Worm (Caenorhabditis elegans) whole organism, young adult: ENCODE measurements around the gene frpr-19.

Experiments used
- C06A6.2 ChIP-seq: fragments of 200-800 bp; sonication (Bioruptor generic); conservative IDR thresholded peaks from 2 replicates; pipeline ENCODE4 v1.3.6; 2022; ENCODE audit warnings: missing genetic modification characterization, missing compliant biosample characterization
- D2030.7 ChIP-seq: fragments of 200-800 bp; sonication (Bioruptor generic); IDR thresholded peaks from 2 replicates; pipeline ENCODE4 v1.3.6; 2022; ENCODE audit warnings: missing genetic modification reagents, missing genetic modification characterization, missing compliant biosample characterization
- F10E7.11 ChIP-seq: sonication (generic microtip); optimal IDR thresholded peaks from 2 replicates; lab custom pipeline; 2017; ENCODE audit warnings: mild to moderate bottlenecking, missing genetic modification characterization, moderate library complexity, missing compliant biosample characterization
- F37B4.10 ChIP-seq: fragments of 200-800 bp; sonication (Bioruptor generic); IDR thresholded peaks from 2 replicates; pipeline ENCODE4 v1.3.6; 2022; ENCODE audit warnings: missing genetic modification characterization, missing compliant biosample characterization
- F52B5.7 ChIP-seq: sonication (generic microtip); optimal IDR thresholded peaks from 2 replicates; lab custom pipeline; 2016; ENCODE audit warnings: mild to moderate bottlenecking, missing genetic modification characterization, missing compliant biosample characterization
- K12H6.12 ChIP-seq: fragments of 200-800 bp; sonication (Bioruptor generic); optimal IDR thresholded peaks from 2 replicates; lab custom pipeline; 2018; ENCODE audit warnings: mild to moderate bottlenecking, missing genetic modification characterization, missing compliant biosample characterization
- T07F8.4 ChIP-seq: sonication (generic microtip); optimal IDR thresholded peaks from 2 replicates; lab custom pipeline; 2016; ENCODE audit warnings: mild to moderate bottlenecking, missing genetic modification characterization, moderate library complexity, missing compliant biosample characterization
- Y56A3A.18 ChIP-seq: fragments of 200-800 bp; sonication (Bioruptor generic); IDR thresholded peaks from 2 replicates; pipeline ENCODE4 v1.3.6; 2022; ENCODE audit warnings: missing genetic modification reagents, missing genetic modification characterization, missing compliant biosample characterization
- aptf-2 ChIP-seq: fragments of 200-800 bp; sonication (Bioruptor generic); conservative IDR thresholded peaks from 2 replicates; pipeline ENCODE4 v1.3.6; 2022; ENCODE audit warnings: missing genetic modification reagents, missing genetic modification characterization, missing compliant biosample characterization
- aptf-3 ChIP-seq: fragments of 200-800 bp; sonication (Bioruptor generic); IDR thresholded peaks from 2 replicates; pipeline ENCODE4 v1.3.6; 2022; ENCODE audit warnings: missing genetic modification characterization, missing compliant biosample characterization
- atf-7 ChIP-seq: sonication (generic microtip); optimal IDR thresholded peaks from 2 replicates; lab custom pipeline; 2017; ENCODE audit warnings: mild to moderate bottlenecking, missing genetic modification characterization, missing compliant biosample characterization
- bed-1 ChIP-seq: fragments of 200-800 bp; sonication (Bioruptor generic); IDR thresholded peaks from 2 replicates; pipeline ENCODE4 v1.3.6; 2022; ENCODE audit warnings: missing genetic modification reagents, missing genetic modification characterization, missing compliant biosample characterization
- ceh-79 ChIP-seq: sonication (generic microtip); optimal IDR thresholded peaks from 2 replicates; lab custom pipeline; 2017; ENCODE audit warnings: mild to moderate bottlenecking, missing genetic modification characterization, missing compliant biosample characterization
- chd-7 ChIP-seq: sonication (generic microtip); optimal IDR thresholded peaks from 2 replicates; lab custom pipeline; 2016; ENCODE audit warnings: mild to moderate bottlenecking, missing genetic modification characterization, moderate library complexity, missing compliant biosample characterization
- dpl-1 ChIP-seq: fragments of 150-350 bp; optimal IDR thresholded peaks from 2 replicates; lab custom pipeline; 2014; ENCODE audit warnings: missing biosample characterization, missing genetic modification reagents, missing genetic modification characterization
- egl-44 ChIP-seq: fragments of 200-800 bp; sonication (Bioruptor generic); IDR thresholded peaks from 2 replicates; pipeline ENCODE4 v1.3.6; 2022; ENCODE audit warnings: missing genetic modification reagents, missing genetic modification characterization, missing compliant biosample characterization
- egrh-3 ChIP-seq: fragments of 200-800 bp; sonication (Bioruptor generic); IDR thresholded peaks from 2 replicates; pipeline ENCODE4 v1.3.6; 2022; ENCODE audit warnings: missing genetic modification reagents, missing genetic modification characterization, missing compliant biosample characterization
- fkh-3 ChIP-seq: sonication (generic microtip); optimal IDR thresholded peaks from 2 replicates; lab custom pipeline; 2016; ENCODE audit warnings: mild to moderate bottlenecking, missing genetic modification characterization, missing compliant biosample characterization
- him-1 ChIP-seq: sonication (generic microtip); optimal IDR thresholded peaks from 2 replicates; lab custom pipeline; 2016; ENCODE audit warnings: missing genotype, missing genetic modification reagents, missing genetic modification characterization, missing compliant biosample characterization
- hlh-26 ChIP-seq: fragments of 200-800 bp; sonication (Bioruptor generic); conservative IDR thresholded peaks from 2 replicates; pipeline ENCODE4 v1.3.6; 2022; ENCODE audit warnings: missing genetic modification reagents, missing genetic modification characterization, missing compliant biosample characterization
- hmg-20 ChIP-seq: fragments of 200-800 bp; sonication (Bioruptor generic); IDR thresholded peaks from 2 replicates; pipeline ENCODE4 v1.3.6; 2022; ENCODE audit warnings: missing genetic modification reagents, missing genetic modification characterization, missing compliant biosample characterization
- hrde-1 ChIP-seq: sonication (generic microtip); optimal IDR thresholded peaks from 2 replicates; lab custom pipeline; 2016; ENCODE audit warnings: missing genetic modification characterization, mild to moderate bottlenecking, missing compliant biosample characterization, moderate library complexity, missing genotype, missing genetic modification reagents, borderline replicate concordance
- hsf-1 ChIP-seq: fragments of 200-800 bp; sonication (Bioruptor generic); IDR thresholded peaks from 2 replicates; pipeline ENCODE4 v1.3.6; 2022; ENCODE audit warnings: missing genetic modification reagents, missing genetic modification characterization, missing compliant biosample characterization
- lin-26 ChIP-seq: fragments of 200-800 bp; sonication (Bioruptor generic); IDR thresholded peaks from 2 replicates; pipeline ENCODE4 v1.3.6; 2022; ENCODE audit warnings: missing genetic modification reagents, missing genetic modification characterization, missing compliant biosample characterization
- lsy-27 ChIP-seq: sonication (generic microtip); optimal IDR thresholded peaks from 2 replicates; lab custom pipeline; 2017; ENCODE audit warnings: missing genetic modification characterization, mild to moderate bottlenecking, missing compliant biosample characterization, antibody characterized with exemption, missing genotype, borderline replicate concordance; ENCODE audit not compliant: insufficient read depth
- mcd-1 ChIP-seq: fragments of 200-800 bp; sonication (Bioruptor generic); IDR thresholded peaks from 2 replicates; pipeline ENCODE4 v1.3.6; 2022; ENCODE audit warnings: missing genetic modification reagents, missing genetic modification characterization, missing compliant biosample characterization
- nfya-1 ChIP-seq: sonication (generic microtip); optimal IDR thresholded peaks from 2 replicates; lab custom pipeline; 2017; ENCODE audit warnings: antibody characterized with exemption, missing compliant biosample characterization, missing genetic modification characterization, borderline replicate concordance; ENCODE audit not compliant: insufficient read depth
- nhr-120 ChIP-seq: fragments of 200-800 bp; sonication (Bioruptor generic); IDR thresholded peaks from 2 replicates; pipeline ENCODE4 v1.3.6; 2022; ENCODE audit warnings: missing genetic modification characterization, missing compliant biosample characterization
- nhr-179 ChIP-seq: sonication (generic microtip); optimal IDR thresholded peaks from 2 replicates; lab custom pipeline; 2016; ENCODE audit warnings: mild to moderate bottlenecking, missing genetic modification characterization, missing compliant biosample characterization
- nhr-27 ChIP-seq: fragments of 200-800 bp; sonication (Bioruptor generic); optimal IDR thresholded peaks from 2 replicates; lab custom pipeline; 2018; ENCODE audit warnings: mild to moderate bottlenecking, missing genetic modification characterization, moderate library complexity, missing compliant biosample characterization
- nhr-80 ChIP-seq: sonication (generic microtip); optimal IDR thresholded peaks from 2 replicates; lab custom pipeline; 2016; ENCODE audit warnings: missing genetic modification characterization, missing compliant biosample characterization
- pbrm-1 ChIP-seq: fragments of 200-800 bp; sonication (Bioruptor generic); IDR thresholded peaks from 2 replicates; pipeline ENCODE4 v1.3.6; 2022; ENCODE audit warnings: missing genetic modification reagents, missing genetic modification characterization, missing compliant biosample characterization
- repo-1 ChIP-seq: sonication (generic microtip); optimal IDR thresholded peaks from 2 replicates; lab custom pipeline; 2017; ENCODE audit warnings: mild to moderate bottlenecking, missing genetic modification characterization, missing compliant biosample characterization
- snpc-3.4 ChIP-seq: sonication (generic microtip); optimal IDR thresholded peaks from 2 replicates; lab custom pipeline; 2017; ENCODE audit warnings: missing genetic modification characterization, mild to moderate bottlenecking, missing compliant biosample characterization, antibody characterized with exemption, moderate library complexity, missing genotype, missing genetic modification reagents
- sptf-2 ChIP-seq: fragments of 200-800 bp; sonication (Bioruptor generic); optimal IDR thresholded peaks from 2 replicates; lab custom pipeline; 2018; ENCODE audit warnings: mild to moderate bottlenecking, missing genetic modification characterization, missing compliant biosample characterization
- tlf-1 ChIP-seq: fragments of 200-800 bp; sonication (Bioruptor generic); optimal IDR thresholded peaks from 2 replicates; lab custom pipeline; 2018; ENCODE audit warnings: mild to moderate bottlenecking, missing genetic modification characterization, missing compliant biosample characterization
- zfh-2 ChIP-seq: fragments of 200-800 bp; sonication (Bioruptor generic); conservative IDR thresholded peaks from 2 replicates; pipeline ENCODE4 v1.3.6; 2022; ENCODE audit warnings: missing genetic modification reagents, missing genetic modification characterization, missing compliant biosample characterization

Gene frpr-19

DNA sequence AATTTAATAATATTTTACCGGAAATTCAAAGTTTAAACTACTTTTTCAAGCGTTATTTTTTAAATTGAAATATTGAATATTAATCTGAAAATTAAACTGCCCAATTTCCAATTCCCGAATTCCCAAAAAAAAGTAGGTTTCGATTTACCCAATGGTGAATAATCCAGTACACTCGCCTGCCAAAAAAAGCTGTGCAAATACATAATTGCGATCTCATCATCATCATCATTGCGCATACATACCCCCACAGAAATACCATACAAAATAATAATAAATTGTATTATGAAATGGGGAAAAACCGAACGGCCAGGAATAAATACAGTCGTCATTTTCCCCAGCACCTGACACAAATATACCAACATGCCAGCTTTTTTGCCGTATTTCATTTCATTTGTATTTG is 9.6 kb downstream of the frpr-19 start, which contains the start of gene Y41D4A.1:
Gene Y41D4A.1 (plus strand): TSS at position 301 of the 400 bp plus-strand sequence.
- TF ChIP-seq Y56A3A.18 (GFP tag; lab: Robert Waterston, UW) (no peak), nhr-120 (GFP tag; lab: Robert Waterston, UW) (no peak), F10E7.11 (tag; lab: Kevin White, UChicago) (no peak), hrde-1 (tag; lab: Kevin White, UChicago) (no peak), lsy-27 (tag; lab: Kevin White, UChicago) (no peak), aptf-2 (GFP tag; lab: Robert Waterston, UW) (no peak), atf-7 (tag; lab: Kevin White, UChicago) (no peak), F52B5.7 (tag; lab: Kevin White, UChicago) (no peak)

DNA sequence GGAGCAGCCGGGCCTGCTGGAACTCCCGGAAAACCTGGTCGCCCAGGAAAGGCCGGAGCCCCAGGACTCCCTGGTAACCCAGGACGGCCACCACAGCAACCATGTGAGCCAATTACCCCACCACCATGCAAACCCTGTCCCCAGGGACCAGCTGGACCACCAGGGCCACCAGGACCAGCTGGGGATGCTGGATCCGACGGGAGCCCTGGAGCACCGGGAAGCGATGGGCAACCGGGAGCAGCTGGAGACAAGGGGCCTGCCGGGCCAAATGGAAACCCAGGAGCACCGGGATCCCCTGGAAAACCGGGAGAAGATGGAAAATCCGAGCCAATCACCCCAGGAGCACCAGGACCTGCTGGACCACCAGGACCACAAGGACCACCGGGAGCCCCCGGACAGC is 12.4 kb downstream of the frpr-19 start:
- TF ChIP-seq nhr-120 (GFP tag; lab: Robert Waterston, UW) (no peak), snpc-3.4 (no peak), D2030.7 (GFP tag; lab: Robert Waterston, UW) (no peak), aptf-3 (GFP tag; lab: Robert Waterston, UW) (0 out of 2 replicates have a peak, but pooled peaks have one; percentile 57), egrh-3 (GFP tag; lab: Robert Waterston, UW) (peak; percentile 96), lin-26 (GFP tag; lab: Robert Waterston, UW) (0 out of 2 replicates have a peak, but pooled peaks have one; percentile 20), hlh-26 (GFP tag; lab: Robert Waterston, UW) (0 out of 2 replicates have a peak, but pooled peaks have one; percentile 23), mcd-1 (GFP tag; lab: Robert Waterston, UW) (peak; percentile 29; the same call in 1 of the 2 replicates), hsf-1 (GFP tag; lab: Robert Waterston, UW) (no peak), zfh-2 (peak; percentile 96), pbrm-1 (GFP tag; lab: Robert Waterston, UW) (no peak), aptf-2 (GFP tag; lab: Robert Waterston, UW) (no peak), fkh-3 (tag; lab: Kevin White, UChicago) (peak; percentile 15), sptf-2 (GFP tag; lab: Kevin White, UChicago) (peak; percentile 29)

DNA sequence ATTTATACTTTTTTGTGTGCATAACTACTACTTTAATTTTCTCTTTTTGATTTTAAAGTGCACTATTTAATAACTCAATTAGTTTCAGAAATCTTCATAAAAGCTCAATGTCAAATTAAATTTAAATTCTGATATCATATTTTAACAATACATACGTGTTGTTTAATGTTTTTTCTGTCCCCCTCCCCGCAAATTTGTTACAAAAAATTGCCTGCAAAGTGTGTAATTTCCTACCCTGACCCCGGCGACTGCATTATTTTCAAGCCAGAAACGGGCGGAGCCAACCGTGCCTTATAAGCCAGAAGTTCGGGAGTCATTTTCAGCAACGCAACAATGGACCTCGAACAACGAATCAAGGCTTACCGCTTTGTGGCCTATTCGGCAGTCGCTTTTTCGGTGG is 13.2 kb downstream of the frpr-19 start, which contains the start of gene col-108:
Gene col-108 (plus strand): TSS at position 301 of the 400 bp plus-strand sequence.
- TF ChIP-seq ceh-79 = no peak
- TF ChIP-seq T07F8.4 = no peak
- TF ChIP-seq lin-26 (GFP tag; lab: Robert Waterston, UW) = no peak
- TF ChIP-seq tlf-1 (GFP tag; lab: Kevin White, UChicago) = no peak
- TF ChIP-seq nhr-27 = no peak
- TF ChIP-seq him-1 (tag; lab: Kevin White, UChicago) = no peak
- TF ChIP-seq nhr-80 (tag; lab: Kevin White, UChicago) = no peak
- no peak for TF ChIP-seq F10E7.11 (tag; lab: Kevin White, UChicago)
- TF ChIP-seq aptf-2 (GFP tag; lab: Robert Waterston, UW) = no peak
- no peak for TF ChIP-seq nfya-1 (tag; lab: Kevin White, UChicago)
- no peak for TF ChIP-seq egl-44 (GFP tag; lab: Robert Waterston, UW)
- no peak for TF ChIP-seq F37B4.10 (GFP tag; lab: Robert Waterston, UW)
- no peak for TF ChIP-seq dpl-1 (GFP tag; lab: Kevin White, UChicago)
- no peak for TF ChIP-seq bed-1 (GFP tag; lab: Robert Waterston, UW)
- TF ChIP-seq, all 124 proteins: peak for 0

DNA sequence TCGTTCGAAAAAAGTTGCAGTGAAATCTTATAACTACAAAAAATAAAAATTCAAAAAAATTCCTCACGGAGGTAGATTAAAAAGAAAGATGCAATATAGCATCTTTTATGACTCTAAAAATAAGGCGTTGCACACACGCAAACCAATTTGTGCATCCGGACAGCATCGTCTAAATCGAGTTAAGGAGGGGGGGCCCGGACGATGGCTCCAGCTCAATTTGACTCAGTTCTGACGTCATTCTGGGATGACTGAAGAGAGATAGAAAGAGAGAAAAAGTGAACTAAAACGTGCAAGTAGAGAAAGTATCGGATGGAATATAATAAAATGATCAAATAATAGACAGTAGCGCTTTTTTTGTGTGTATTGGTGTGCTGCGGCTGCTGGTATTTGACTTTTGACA is 15.5 kb downstream of the frpr-19 start:
- TF ChIP-seq repo-1 (tag; lab: Kevin White, UChicago) = no peak
- no peak for TF ChIP-seq aptf-3 (GFP tag; lab: Robert Waterston, UW)
- no peak for TF ChIP-seq T07F8.4
- no peak for TF ChIP-seq chd-7
- TF ChIP-seq bed-1 (GFP tag; lab: Robert Waterston, UW) = no peak
- no peak for TF ChIP-seq K12H6.12 (tag; lab: Kevin White, UChicago)
- no peak for TF ChIP-seq pbrm-1 (GFP tag; lab: Robert Waterston, UW)
- TF ChIP-seq hrde-1 (tag; lab: Kevin White, UChicago) = no peak
- no peak for TF ChIP-seq C06A6.2 (GFP tag; lab: Robert Waterston, UW)
- no peak for TF ChIP-seq sptf-2 (GFP tag; lab: Kevin White, UChicago)
- TF ChIP-seq hmg-20 (GFP tag; lab: Robert Waterston, UW) = no peak
- TF ChIP-seq nhr-179 (tag; lab: Kevin White, UChicago) = no peak
